Fruit fly (Drosophila melanogaster) whole organism, embryonic: ENCODE results near the gene CG42716.

ENCODE experiments used
- Atf3 ChIP-seq: fragments of 200-800 bp; sonication (Bioruptor generic); optimal IDR thresholded peaks from 3 replicates; lab custom pipeline; 2016; ENCODE audit warnings: missing biosample characterization, missing genetic modification characterization
- Atf6 ChIP-seq: fragments of 200-800 bp; sonication (Bioruptor generic); IDR thresholded peaks from 2 replicates; pipeline ENCODE4 v1.3.6; 2022; ENCODE audit warnings: missing biosample characterization, missing genetic modification characterization
- BEAF-32 ChIP-seq: fragments of 200-800 bp; sonication (Bioruptor generic); optimal IDR thresholded peaks from 3 replicates; lab custom pipeline; 2017; ENCODE audit warnings: missing biosample characterization, missing genetic modification characterization, mild to moderate bottlenecking, moderate library complexity, missing genetic modification reagents
- Blimp-1 ChIP-seq: fragments of 200-800 bp; sonication (Bioruptor generic); optimal IDR thresholded peaks from 3 replicates; lab custom pipeline; 2018; ENCODE audit warnings: missing biosample characterization, missing genetic modification characterization, mild to moderate bottlenecking, moderate library complexity, missing genetic modification reagents
- C15 ChIP-seq: fragments of 200-800 bp; sonication (Bioruptor generic); IDR thresholded peaks from 3 replicates; pipeline ENCODE4 v1.3.6; 2022; ENCODE audit warnings: missing biosample characterization, missing genetic modification characterization
- CG1024 ChIP-seq: fragments of 200-800 bp; sonication (Bioruptor generic); IDR thresholded peaks from 2 replicates; pipeline ENCODE4 v1.3.6; 2022; ENCODE audit warnings: missing biosample characterization, missing genetic modification characterization
- CG10274 ChIP-seq: fragments of 200-800 bp; sonication (Bioruptor generic); optimal IDR thresholded peaks from 3 replicates; lab custom pipeline; 2017; ENCODE audit warnings: missing biosample characterization, mild to moderate bottlenecking, missing genetic modification characterization
- CG11247 ChIP-seq: fragments of 200-800 bp; sonication (Bioruptor generic); IDR thresholded peaks from 2 replicates; pipeline ENCODE4 v1.3.6; 2022; ENCODE audit warnings: missing biosample characterization, missing genetic modification characterization
- CG13123 ChIP-seq: fragments of 200-800 bp; sonication (Bioruptor generic); optimal IDR thresholded peaks from 2 replicates; lab custom pipeline; 2016; ENCODE audit warnings: missing biosample characterization, missing genetic modification characterization
- CG17829 ChIP-seq: fragments of 200-800 bp; optimal IDR thresholded peaks from 2 replicates; lab custom pipeline; 2019; ENCODE audit warnings: missing biosample characterization, mild to moderate bottlenecking, missing genetic modification characterization, moderate library complexity
- CG1792 ChIP-seq: fragments of 200-800 bp; sonication (Bioruptor generic); optimal IDR thresholded peaks from 2 replicates; lab custom pipeline; 2016; ENCODE audit warnings: missing biosample characterization, missing genetic modification characterization
- CG18599 ChIP-seq: fragments of 200-800 bp; sonication (Bioruptor generic); optimal IDR thresholded peaks from 3 replicates; lab custom pipeline; 2017; ENCODE audit warnings: missing biosample characterization, missing genetic modification characterization, mild to moderate bottlenecking, moderate library complexity, missing genetic modification reagents
- CG32767 ChIP-seq: fragments of 200-800 bp; sonication (Bioruptor generic); IDR thresholded peaks from 2 replicates; pipeline ENCODE4 v1.3.6; 2022; ENCODE audit warnings: missing biosample characterization, missing genetic modification characterization
- CG3838 ChIP-seq: fragments of 200-800 bp; sonication (Bioruptor generic); optimal IDR thresholded peaks from 3 replicates; lab custom pipeline; 2016; ENCODE audit warnings: missing biosample characterization, missing genetic modification characterization
- CG5245 ChIP-seq: fragments of 200-800 bp; sonication (Bioruptor generic); optimal IDR thresholded peaks from 3 replicates; lab custom pipeline; 2016; ENCODE audit warnings: missing biosample characterization, missing genetic modification characterization
- CG6175 ChIP-seq: fragments of 200-800 bp; sonication (Bioruptor generic); IDR thresholded peaks from 3 replicates; pipeline ENCODE4 v1.3.6; 2022; ENCODE audit warnings: missing biosample characterization, missing genetic modification characterization
- CG7745 ChIP-seq: fragments of 200-800 bp; sonication (Bioruptor generic); optimal IDR thresholded peaks from 2 replicates; lab custom pipeline; 2018; ENCODE audit warnings: missing biosample characterization, mild to moderate bottlenecking, missing genetic modification characterization, moderate library complexity
- CG7987 ChIP-seq: fragments of 200-800 bp; sonication (Bioruptor generic); optimal IDR thresholded peaks from 2 replicates; lab custom pipeline; 2018; ENCODE audit warnings: missing biosample characterization, mild to moderate bottlenecking, missing genetic modification characterization, moderate library complexity
- CG8290 ChIP-seq, 3 experiments: fragments of 200-800 bp; sonication (Bioruptor generic); optimal IDR thresholded peaks; 2 replicates each; lab custom pipeline; 2016 to 2019; ENCODE audit warnings: missing biosample characterization in 3 of 3, missing genetic modification characterization in 3 of 3, mild to moderate bottlenecking in 2 of 3, moderate library complexity in 1 of 3
- CG9932 ChIP-seq: fragments of 200-800 bp; sonication (Bioruptor generic); IDR thresholded peaks from 2 replicates; pipeline ENCODE4 v1.3.6; 2022; ENCODE audit warnings: missing biosample characterization, missing genetic modification characterization
- D ChIP-seq, 2 experiments: fragments of 200-800 bp in 1 of 2; fragments of >200 bp in 1 of 2; sonication (Bioruptor generic) in 1 of 2; optimal IDR thresholded peaks; 2 replicates in 1 of 2; 3 replicates in 1 of 2; lab custom pipeline; 2017; ENCODE audit warnings: mild to moderate bottlenecking in 1 of 2, missing biosample characterization in 1 of 2, missing genetic modification characterization in 1 of 2, missing genetic modification reagents in 1 of 2
- Doc3 ChIP-seq: fragments of 200-800 bp; sonication (Bioruptor generic); IDR thresholded peaks from 3 replicates; pipeline ENCODE4 v1.3.6; 2022; ENCODE audit warnings: missing biosample characterization, missing genetic modification characterization; ENCODE audit not compliant: partially characterized antibody
- ERR ChIP-seq: fragments of 200-800 bp; sonication (Bioruptor generic); optimal IDR thresholded peaks from 2 replicates; lab custom pipeline; 2016; ENCODE audit warnings: missing biosample characterization, missing genetic modification characterization
- H15 ChIP-seq: fragments of 200-800 bp; sonication (Bioruptor generic); IDR thresholded peaks from 3 replicates; pipeline ENCODE4 v1.3.6; 2022; ENCODE audit warnings: missing biosample characterization, missing genetic modification characterization
- HHEX ChIP-seq: fragments of 200-800 bp; sonication (Bioruptor generic); optimal IDR thresholded peaks from 3 replicates; lab custom pipeline; 2017; ENCODE audit warnings: missing biosample characterization, mild to moderate bottlenecking, missing genetic modification characterization, missing genetic modification reagents
- HLH54F ChIP-seq: fragments of 200-800 bp; sonication (Bioruptor generic); optimal IDR thresholded peaks from 3 replicates; lab custom pipeline; 2016; ENCODE audit warnings: missing biosample characterization, missing genetic modification characterization
- HmgD ChIP-seq: fragments of 200-800 bp; sonication (Bioruptor generic); optimal IDR thresholded peaks from 3 replicates; lab custom pipeline; 2016; ENCODE audit warnings: missing biosample characterization, missing genetic modification characterization
- Max ChIP-seq: fragments of 200-800 bp; sonication (Bioruptor generic); optimal IDR thresholded peaks from 2 replicates; lab custom pipeline; 2016; ENCODE audit warnings: missing biosample characterization, mild to moderate bottlenecking, missing genetic modification characterization
- ab ChIP-seq: fragments of 200-800 bp; sonication (Bioruptor generic); optimal IDR thresholded peaks from 2 replicates; lab custom pipeline; 2016; ENCODE audit warnings: missing biosample characterization, missing genetic modification characterization
- ash1 ChIP-seq: fragments of 200-800 bp; sonication (Bioruptor generic); optimal IDR thresholded peaks from 2 replicates; lab custom pipeline; 2018; ENCODE audit warnings: missing biosample characterization, mild to moderate bottlenecking, missing genetic modification characterization
- bab2 ChIP-seq: fragments of 200-800 bp; sonication (Bioruptor generic); optimal IDR thresholded peaks from 2 replicates; lab custom pipeline; 2016; ENCODE audit warnings: missing biosample characterization, missing genetic modification characterization
- btn ChIP-seq: fragments of 200-800 bp; sonication (Bioruptor generic); optimal IDR thresholded peaks from 2 replicates; lab custom pipeline; 2016; ENCODE audit warnings: missing biosample characterization, missing genetic modification characterization
- cwo ChIP-seq: fragments of 200-800 bp; sonication (Bioruptor generic); optimal IDR thresholded peaks from 3 replicates; lab custom pipeline; 2017; ENCODE audit warnings: missing biosample characterization, missing genetic modification characterization, mild to moderate bottlenecking, moderate library complexity, missing genetic modification reagents
- dimm ChIP-seq: fragments of 200-800 bp; sonication (Bioruptor generic); IDR thresholded peaks from 2 replicates; pipeline ENCODE4 v1.3.6; 2022; ENCODE audit warnings: missing biosample characterization, missing genetic modification characterization
- disco-r ChIP-seq: fragments of 200-800 bp; sonication (Bioruptor generic); optimal IDR thresholded peaks from 2 replicates; lab custom pipeline; 2016; ENCODE audit warnings: missing biosample characterization, missing genetic modification characterization
- exex ChIP-seq: fragments of 200-800 bp; sonication (Bioruptor generic); optimal IDR thresholded peaks from 4 replicates; lab custom pipeline; 2018; ENCODE audit warnings: missing biosample characterization, mild to moderate bottlenecking, missing genetic modification characterization, moderate library complexity
- fu2 ChIP-seq: fragments of 200-800 bp; sonication (Bioruptor generic); optimal IDR thresholded peaks from 2 replicates; lab custom pipeline; 2016; ENCODE audit warnings: missing biosample characterization, missing genetic modification characterization
- hth ChIP-seq: fragments of >200 bp; optimal IDR thresholded peaks from 2 replicates; lab custom pipeline; 2017; ENCODE audit warnings: inconsistent platforms
- jing ChIP-seq: fragments of 200-800 bp; sonication (Bioruptor generic); optimal IDR thresholded peaks from 2 replicates; lab custom pipeline; 2018; ENCODE audit warnings: missing biosample characterization, mild to moderate bottlenecking, missing genetic modification characterization
- lbe ChIP-seq: fragments of 200-800 bp; sonication (Bioruptor generic); optimal IDR thresholded peaks from 2 replicates; lab custom pipeline; 2016; ENCODE audit warnings: missing biosample characterization, mild to moderate bottlenecking, missing genetic modification characterization
- luna ChIP-seq: fragments of 200-800 bp; sonication (Bioruptor generic); optimal IDR thresholded peaks from 2 replicates; lab custom pipeline; 2016; ENCODE audit warnings: missing biosample characterization, missing genetic modification characterization
- mld ChIP-seq: fragments of 200-800 bp; sonication (Bioruptor generic); IDR thresholded peaks from 3 replicates; pipeline ENCODE4 v1.3.6; 2022; ENCODE audit warnings: missing biosample characterization, missing genetic modification characterization; ENCODE audit not compliant: partially characterized antibody
- nom ChIP-seq: fragments of 200-800 bp; sonication (Bioruptor generic); optimal IDR thresholded peaks from 2 replicates; lab custom pipeline; 2017; ENCODE audit warnings: missing biosample characterization, missing genetic modification characterization, mild to moderate bottlenecking, moderate library complexity, missing genetic modification reagents
- pan ChIP-seq, 4 experiments: fragments of >200 bp in 3 of 4; fragments of 200-800 bp in 1 of 4; sonication (Bioruptor generic) in 1 of 4; optimal IDR thresholded peaks in 3 of 4; IDR thresholded peaks in 1 of 4; 2 replicates each; pipeline versions ENCODE4 v1.3.6 to Lab custom; 2017 to 2022; ENCODE audit warnings: missing biosample characterization in 2 of 4, missing genetic modification characterization in 2 of 4, mixed read lengths in 1 of 4
- phol ChIP-seq: fragments of 200-800 bp; sonication (Bioruptor generic); optimal IDR thresholded peaks from 3 replicates; lab custom pipeline; 2018; ENCODE audit warnings: missing biosample characterization, mild to moderate bottlenecking, missing genetic modification characterization, moderate library complexity
- tin ChIP-seq: fragments of 200-800 bp; sonication (Bioruptor generic); optimal IDR thresholded peaks from 3 replicates; lab custom pipeline; 2016; ENCODE audit warnings: missing biosample characterization, missing genetic modification characterization
- twi ChIP-seq: fragments of 200-800 bp; optimal IDR thresholded peaks from 2 replicates; lab custom pipeline; 2019; ENCODE audit warnings: missing biosample characterization, mild to moderate bottlenecking, missing genetic modification characterization, moderate library complexity
- unc-4 ChIP-seq: fragments of 200-800 bp; sonication (Bioruptor generic); IDR thresholded peaks from 2 replicates; pipeline ENCODE4 v1.3.6; 2022; ENCODE audit warnings: missing biosample characterization, missing genetic modification characterization; ENCODE audit not compliant: partially characterized antibody
- usp ChIP-seq: fragments of >200 bp; optimal IDR thresholded peaks from 2 replicates; lab custom pipeline; 2017; ENCODE audit warnings: missing biosample characterization, missing genetic modification characterization

The CG42716 gene

DNA sequence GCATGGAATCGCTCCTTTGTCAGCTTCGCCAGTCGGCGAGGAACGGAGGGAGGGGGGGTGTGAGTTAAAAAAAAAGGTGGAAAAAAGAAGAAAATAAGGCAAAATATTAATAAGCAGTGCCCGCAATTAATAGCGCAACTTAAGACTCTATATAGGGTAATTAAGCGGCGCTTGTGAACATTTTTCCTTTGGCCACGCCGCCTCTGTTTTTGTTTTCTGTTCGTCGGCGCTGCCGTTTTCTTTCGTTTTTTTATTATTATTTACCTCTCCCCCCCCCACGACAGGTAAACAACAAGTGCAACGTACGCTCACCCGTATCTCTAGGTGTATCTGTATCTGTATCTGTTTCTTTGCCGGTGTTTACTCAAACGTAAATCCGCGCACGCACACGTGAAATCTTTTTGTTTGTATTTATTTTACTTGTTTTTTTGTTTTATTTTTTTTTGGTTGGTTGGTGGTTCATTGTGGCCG lies 6.4 kb upstream of the CG42716 start (continued):
- TF ChIP-seq CG8290 (GFP tag; optimal IDR thresholded peaks at IDR 0.05; lab: Kevin White, UChicago): no peak
- peak in 1 of 2 experiments; percentile 65 for TF ChIP-seq CG8290 (tag; optimal IDR thresholded peaks at IDR 0.05; lab: Kevin White, UChicago)
- TF ChIP-seq H15: 0 out of 3 replicates have a peak, but pooled peaks have one; percentile 24
- no peak for TF ChIP-seq jing (GFP tag; lab: Kevin White, UChicago)
- TF ChIP-seq unc-4 (GFP tag; lab: Robert Waterston, UW): no peak
- TF ChIP-seq usp: no peak
- peak; percentile 71 for TF ChIP-seq CG7987 (GFP tag; lab: Kevin White, UChicago)
- peak; percentile 7 for TF ChIP-seq CG18599 (GFP tag; lab: Kevin White, UChicago)
- no peak for TF ChIP-seq Doc3 (GFP tag; lab: Robert Waterston, UW)
- TF ChIP-seq exex: no peak
- peak; percentile 76 for TF ChIP-seq nom
- TF ChIP-seq lbe (GFP tag; lab: Kevin White, UChicago): no peak
- 0 out of 2 replicates have a peak, but pooled peaks have one; percentile 18 for TF ChIP-seq CG32767
- no peak for TF ChIP-seq C15 (GFP tag; lab: Robert Waterston, UW)
- TF ChIP-seq CG13123: no peak
- TF ChIP-seq Blimp-1: peak; percentile 53
- TF ChIP-seq D (optimal IDR thresholded peaks at IDR 0.05; lab: Kevin White, UChicago): no peak
- peak; percentile 25 for TF ChIP-seq D (GFP tag; optimal IDR thresholded peaks at IDR 0.05; lab: Kevin White, UChicago)
- no peak for TF ChIP-seq BEAF-32 (GFP tag; lab: Kevin White, UChicago)
- TF ChIP-seq HLH54F (GFP tag; lab: Kevin White, UChicago): no peak
- no peak for TF ChIP-seq phol (tag; lab: Kevin White, UChicago)
- no peak for TF ChIP-seq luna (GFP tag; lab: Kevin White, UChicago)
- peak; percentile 20 for TF ChIP-seq btn (GFP tag; lab: Kevin White, UChicago)
- TF ChIP-seq CG11247 (GFP tag; lab: Robert Waterston, UW): no peak
- TF ChIP-seq Max: peak; percentile 3
- peak; percentile 15 for TF ChIP-seq CG10274 (GFP tag; lab: Kevin White, UChicago)
- no peak for TF ChIP-seq ash1 (GFP tag; lab: Kevin White, UChicago)
- no peak for TF ChIP-seq Atf3 (GFP tag; lab: Kevin White, UChicago)
- no peak for TF ChIP-seq ERR (GFP tag; lab: Kevin White, UChicago)
- TF ChIP-seq ab (GFP tag; lab: Kevin White, UChicago): no peak
- TF ChIP-seq pan (optimal IDR thresholded peaks at IDR 0.05; lab: Kevin White, UChicago): peak in 1 of 2 experiments; percentile 20
- TF ChIP-seq pan (GFP tag; optimal IDR thresholded peaks at IDR 0.05 in 1 of 2, IDR thresholded peaks at IDR 0.05 in 1 of 2): peak in 1 of 2 experiments; percentile 73
- peak; percentile 65 for TF ChIP-seq bab2 (GFP tag; lab: Kevin White, UChicago)
- TF ChIP-seq disco-r (GFP tag; lab: Kevin White, UChicago): no peak
- TF ChIP-seq mld (GFP tag; lab: Robert Waterston, UW): no peak
- peak; percentile 76 for TF ChIP-seq cwo (GFP tag; lab: Kevin White, UChicago)
- no peak for TF ChIP-seq CG1792
- TF ChIP-seq CG7745: no peak
- peak; percentile 62 for TF ChIP-seq HHEX
- TF ChIP-seq hth: no peak
- TF ChIP-seq dimm: no peak
- no peak for TF ChIP-seq CG6175 (GFP tag; lab: Robert Waterston, UW)
- no peak for TF ChIP-seq fu2
- TF ChIP-seq Atf6 (GFP tag; lab: Robert Waterston, UW): no peak; the same call in 1 of the 2 replicates
- no peak for TF ChIP-seq tin (GFP tag; lab: Kevin White, UChicago)
- TF ChIP-seq HmgD: no peak
- TF ChIP-seq CG3838 (GFP tag; lab: Kevin White, UChicago): no peak
- no peak for TF ChIP-seq CG5245 (GFP tag; lab: Kevin White, UChicago)
- TF ChIP-seq twi (tag; lab: Kevin White, UChicago): peak; percentile 32
- 0 out of 2 replicates have a peak, but pooled peaks have one; percentile 43 for TF ChIP-seq CG1024 (GFP tag; lab: Robert Waterston, UW)
- TF ChIP-seq CG9932 (GFP tag; lab: Robert Waterston, UW): peak; percentile 50
- no peak for TF ChIP-seq CG17829 (tag; lab: Kevin White, UChicago)
